Worm (Caenorhabditis elegans) whole organism, early embryonic: ENCODE data around the gene efl-2.

Source experiments
- B0310.2 ChIP-seq: sonication (generic microtip); optimal IDR thresholded peaks from 2 replicates; lab custom pipeline; 2016; ENCODE audit warnings: mild to moderate bottlenecking, missing genetic modification characterization, missing compliant biosample characterization
- F13C5.2 ChIP-seq: sonication (generic microtip); optimal IDR thresholded peaks from 2 replicates; lab custom pipeline; 2017; ENCODE audit warnings: mild to moderate bottlenecking, missing genetic modification characterization, inconsistent platforms, missing compliant biosample characterization
- aly-1 ChIP-seq: sonication (generic microtip); optimal IDR thresholded peaks from 2 replicates; lab custom pipeline; 2016; ENCODE audit warnings: missing genetic modification characterization, missing compliant biosample characterization
- ama-1 ChIP-seq: fragments of 150-350 bp; optimal IDR thresholded peaks from 2 replicates; lab custom pipeline; 2014
- ceh-13 ChIP-seq: fragments of 200-800 bp; sonication (Bioruptor generic); optimal IDR thresholded peaks from 2 replicates; lab custom pipeline; 2018; ENCODE audit warnings: mild to moderate bottlenecking, missing genetic modification characterization, missing compliant biosample characterization
- ceh-36 ChIP-seq: sonication (generic microtip); optimal IDR thresholded peaks from 2 replicates; lab custom pipeline; 2016; ENCODE audit warnings: missing genetic modification characterization, inconsistent platforms, missing compliant biosample characterization
- ets-7 ChIP-seq: sonication (generic microtip); optimal IDR thresholded peaks from 2 replicates; lab custom pipeline; 2016; ENCODE audit warnings: missing genotype, missing genetic modification characterization, missing compliant biosample characterization
- flt-1 ChIP-seq: fragments of 200-800 bp; sonication (Bioruptor generic); IDR thresholded peaks from 2 replicates; pipeline ENCODE4 v1.3.6; 2022; ENCODE audit warnings: missing genetic modification characterization, missing compliant biosample characterization
- hmbx-1 ChIP-seq: sonication (generic microtip); optimal IDR thresholded peaks from 2 replicates; lab custom pipeline; 2016; ENCODE audit warnings: mild to moderate bottlenecking, missing genetic modification characterization, missing compliant biosample characterization
- hmg-4 ChIP-seq: fragments of 200-800 bp; sonication (Bioruptor generic); optimal IDR thresholded peaks from 2 replicates; lab custom pipeline; 2018; ENCODE audit warnings: mild to moderate bottlenecking, missing genetic modification characterization, missing compliant biosample characterization
- hnd-1 ChIP-seq: sonication (generic microtip); optimal IDR thresholded peaks from 2 replicates; lab custom pipeline; 2016; ENCODE audit warnings: missing genetic modification characterization, missing compliant biosample characterization
- pes-1 ChIP-seq: fragments of 200-800 bp; sonication (Bioruptor generic); IDR thresholded peaks from 2 replicates; pipeline ENCODE4 v1.3.6; 2022; ENCODE audit warnings: missing genetic modification reagents, missing genetic modification characterization, missing compliant biosample characterization
- scrt-1 ChIP-seq: fragments of 200-800 bp; sonication (Bioruptor generic); IDR thresholded peaks from 2 replicates; pipeline ENCODE4 v1.3.6; 2022; ENCODE audit warnings: missing genetic modification characterization, missing compliant biosample characterization
- sea-1 ChIP-seq: fragments of 200-800 bp; sonication (Bioruptor generic); conservative IDR thresholded peaks from 2 replicates; pipeline ENCODE4 v1.3.6; 2022; ENCODE audit warnings: missing genetic modification characterization, missing compliant biosample characterization
- tbx-11 ChIP-seq: fragments of 200-800 bp; sonication (Bioruptor generic); IDR thresholded peaks from 2 replicates; pipeline ENCODE4 v1.3.6; 2022; ENCODE audit warnings: missing genetic modification characterization, missing compliant biosample characterization
- tbx-37 ChIP-seq: fragments of 200-800 bp; sonication (Bioruptor generic); conservative IDR thresholded peaks from 2 replicates; pipeline ENCODE4 v1.3.6; 2022; ENCODE audit warnings: missing genetic modification reagents, missing genetic modification characterization, missing compliant biosample characterization
- tra-4 ChIP-seq: sonication (generic microtip); optimal IDR thresholded peaks from 2 replicates; lab custom pipeline; 2017; ENCODE audit warnings: missing genetic modification characterization, missing compliant biosample characterization

Gene efl-2

DNA sequence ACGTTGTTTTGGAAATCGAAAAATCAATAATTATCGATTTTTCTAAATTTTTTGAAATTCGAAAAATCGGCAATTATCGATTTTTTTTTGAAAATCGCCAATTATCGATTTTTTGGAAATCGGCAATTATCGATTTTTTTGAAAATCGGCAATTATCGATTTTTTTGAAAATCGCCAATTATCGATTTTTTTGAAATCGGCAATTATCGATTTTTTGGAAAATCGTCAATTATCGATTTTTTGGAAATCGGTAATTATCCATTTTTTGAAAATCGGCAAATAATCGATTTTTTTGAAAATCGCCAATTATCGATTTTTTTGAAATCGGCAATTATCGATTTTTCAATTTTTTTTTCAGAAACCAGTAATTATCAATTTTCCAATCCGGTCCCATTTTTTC, 8.2 kb downstream of the efl-2 start:
- TF ChIP-seq aly-1 (tag; lab: Kevin White, UChicago) (no peak), sea-1 (no peak), hnd-1 (tag; lab: Kevin White, UChicago) (no peak), ceh-36 (tag; lab: Kevin White, UChicago) (no peak), F13C5.2 (tag; lab: Kevin White, UChicago) (no peak), scrt-1 (GFP tag; lab: Robert Waterston, UW) (no peak), hmbx-1 (no peak), flt-1 (no peak), hmg-4 (GFP tag; lab: Kevin White, UChicago) (no peak), tbx-37 (GFP tag; lab: Robert Waterston, UW) (no peak), pes-1 (GFP tag; lab: Robert Waterston, UW) (no peak), ceh-13 (GFP tag; lab: Kevin White, UChicago) (no peak), tbx-11 (GFP tag; lab: Robert Waterston, UW) (no peak), B0310.2 (no peak), ama-1 (no peak), tra-4 (no peak), ets-7 (no peak)

DNA sequence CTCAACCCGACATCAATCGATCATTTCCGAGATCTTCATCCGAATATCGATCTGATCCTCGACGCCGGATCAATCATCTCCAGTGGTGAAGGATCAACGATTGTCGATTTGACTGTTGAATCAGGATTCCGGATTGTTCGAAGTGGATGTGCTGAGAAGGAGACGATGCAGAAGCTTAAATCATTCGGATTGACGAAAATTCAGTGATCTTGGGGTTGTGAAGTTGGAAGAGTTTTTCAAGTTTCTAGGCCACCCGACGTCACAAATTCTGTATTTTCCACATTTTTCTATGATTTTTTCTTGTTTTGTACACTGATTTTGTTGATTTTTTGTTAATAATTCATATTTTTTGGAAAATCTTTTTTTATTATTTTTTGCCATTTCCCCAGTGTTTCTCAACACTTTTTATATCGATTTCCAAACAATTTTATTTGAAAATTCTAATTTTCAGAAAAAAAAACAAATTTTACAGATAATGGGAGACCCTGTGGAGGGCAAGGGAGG, 8.7 kb downstream of the efl-2 start, which contains the start of gene Y48E1C.1:
Y48E1C.1 (plus strand) TSS at position 454 of the 504 bp plus-strand sequence.
- TF ChIP-seq ceh-13 (GFP tag; lab: Kevin White, UChicago): no peak
- no peak for TF ChIP-seq F13C5.2 (tag; lab: Kevin White, UChicago)
- TF ChIP-seq pes-1 (GFP tag; lab: Robert Waterston, UW): no peak
- no peak for TF ChIP-seq B0310.2
- TF ChIP-seq hmbx-1: no peak
- TF ChIP-seq sea-1: no peak
- TF ChIP-seq flt-1: no peak
- no peak for TF ChIP-seq hmg-4 (GFP tag; lab: Kevin White, UChicago)
- no peak for TF ChIP-seq tra-4
- TF ChIP-seq aly-1 (tag; lab: Kevin White, UChicago): no peak
- no peak for TF ChIP-seq tbx-11 (GFP tag; lab: Robert Waterston, UW)
- no peak for TF ChIP-seq ceh-36 (tag; lab: Kevin White, UChicago)
- TF ChIP-seq ama-1: no peak
- TF ChIP-seq ets-7: no peak

DNA sequence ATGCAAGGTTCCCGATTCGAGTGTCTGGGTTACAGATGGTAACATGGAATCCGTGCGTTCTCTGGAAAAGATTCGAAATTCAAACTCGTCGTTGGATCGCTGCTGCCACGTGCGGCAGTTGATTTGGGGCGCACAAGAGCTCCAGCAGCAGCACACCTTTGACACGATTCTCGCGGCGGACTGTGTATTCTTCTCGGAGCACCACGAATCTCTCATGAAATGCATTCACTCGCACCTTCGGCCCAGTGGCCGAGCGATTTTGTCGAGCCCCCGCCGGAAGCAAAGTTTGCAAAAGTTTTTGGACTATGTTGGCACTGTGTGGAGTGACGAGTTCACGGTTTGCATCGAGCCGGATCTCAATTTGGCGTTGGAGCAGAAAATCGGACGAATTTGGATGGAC, 10.6 kb downstream of the efl-2 start:
- no peak for TF ChIP-seq ceh-36 (tag; lab: Kevin White, UChicago)
- no peak for TF ChIP-seq ceh-13 (GFP tag; lab: Kevin White, UChicago)
- no peak for TF ChIP-seq scrt-1 (GFP tag; lab: Robert Waterston, UW)
- TF ChIP-seq hnd-1 (tag; lab: Kevin White, UChicago): no peak
- no peak for TF ChIP-seq F13C5.2 (tag; lab: Kevin White, UChicago)
- no peak for TF ChIP-seq pes-1 (GFP tag; lab: Robert Waterston, UW)
- TF ChIP-seq aly-1 (tag; lab: Kevin White, UChicago): no peak
- no peak for TF ChIP-seq B0310.2
- no peak for TF ChIP-seq sea-1

DNA sequence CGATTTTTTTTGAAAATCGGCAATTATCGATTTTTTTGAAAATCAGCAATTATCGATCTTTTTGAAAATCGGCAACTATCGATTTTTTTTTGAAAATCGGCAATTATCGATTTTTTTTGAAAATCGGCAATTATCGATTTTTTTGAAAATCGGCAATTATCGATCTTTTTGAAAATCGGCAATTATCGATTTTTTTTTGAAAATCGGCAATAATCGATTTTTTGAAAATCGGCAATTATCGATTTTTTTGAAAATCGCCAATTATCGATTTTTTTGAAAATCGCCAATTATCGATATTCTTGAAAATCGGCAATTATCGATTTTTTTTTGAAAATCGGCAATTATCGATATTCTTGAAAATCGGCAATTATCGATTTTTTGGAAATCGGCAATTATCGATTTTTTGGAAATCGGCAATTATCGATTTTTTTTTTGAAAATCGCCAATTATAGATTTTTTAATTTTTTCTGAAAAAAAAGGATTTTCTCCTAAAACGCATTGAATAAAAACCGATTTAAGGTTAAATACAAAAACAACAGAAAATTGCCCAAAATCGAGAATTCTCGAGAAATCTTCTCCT, 11.6 kb downstream of the efl-2 start:
- TF ChIP-seq ama-1 (no peak), tra-4 (no peak), hnd-1 (tag; lab: Kevin White, UChicago) (no peak), aly-1 (tag; lab: Kevin White, UChicago) (no peak), scrt-1 (GFP tag; lab: Robert Waterston, UW) (no peak), B0310.2 (no peak)

- no peak for TF ChIP-seq F13C5.2 (tag; lab: Kevin White, UChicago)
- TF ChIP-seq ama-1: no peak
- no peak for TF ChIP-seq pes-1 (GFP tag; lab: Robert Waterston, UW)
- no peak for TF ChIP-seq ceh-36 (tag; lab: Kevin White, UChicago)
- no peak for TF ChIP-seq aly-1 (tag; lab: Kevin White, UChicago)
- no peak for TF ChIP-seq hmg-4 (GFP tag; lab: Kevin White, UChicago)
- no peak for TF ChIP-seq tbx-37 (GFP tag; lab: Robert Waterston, UW)
Observed at ce11 chrII:13424242-13424641, 18.3 kb downstream of the efl-2 start, which contains the start of gene Y48E1C.2. TSS of gene Y48E1C.2 (plus strand) at chrII:13424542.

ce11 chrII:13436725-13437124, 30.8 kb downstream of the efl-2 start, which contains the start of gene Y48E1C.4:
TSS of gene Y48E1C.4 (minus strand) at chrII:13436825.
- no peak for TF ChIP-seq ets-7
- TF ChIP-seq scrt-1 (GFP tag; lab: Robert Waterston, UW): no peak
- TF ChIP-seq flt-1: no peak
- no peak for TF ChIP-seq hmg-4 (GFP tag; lab: Kevin White, UChicago)
- TF ChIP-seq ceh-36 (tag; lab: Kevin White, UChicago): no peak
- TF ChIP-seq pes-1 (GFP tag; lab: Robert Waterston, UW): no peak
- no peak for TF ChIP-seq B0310.2
- no peak for TF ChIP-seq ceh-13 (GFP tag; lab: Kevin White, UChicago)
- no peak for TF ChIP-seq tbx-37 (GFP tag; lab: Robert Waterston, UW)
- TF ChIP-seq F13C5.2 (tag; lab: Kevin White, UChicago): no peak

DNA sequence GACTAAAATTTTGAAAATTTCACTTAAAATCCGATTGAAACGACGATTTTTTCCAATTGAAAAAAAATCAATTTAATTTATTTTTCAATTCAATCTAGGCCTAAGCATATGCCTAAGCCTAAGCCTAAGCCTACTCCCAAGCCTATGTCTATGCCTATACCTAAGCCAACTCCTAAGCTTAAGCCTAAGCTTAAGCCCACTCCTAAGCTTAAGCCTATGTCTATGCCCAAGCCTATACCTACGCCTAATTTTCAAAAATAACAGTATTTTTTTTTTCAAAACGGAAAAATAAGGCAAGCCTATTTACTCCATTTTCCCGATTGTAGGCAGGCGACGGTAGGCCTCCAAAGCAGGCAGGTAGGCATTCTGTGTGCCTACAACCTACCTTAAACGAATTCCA, 38.4 kb downstream of the efl-2 start:
- TF ChIP-seq flt-1 (no peak), ceh-36 (tag; lab: Kevin White, UChicago) (peak; percentile 52)

DNA sequence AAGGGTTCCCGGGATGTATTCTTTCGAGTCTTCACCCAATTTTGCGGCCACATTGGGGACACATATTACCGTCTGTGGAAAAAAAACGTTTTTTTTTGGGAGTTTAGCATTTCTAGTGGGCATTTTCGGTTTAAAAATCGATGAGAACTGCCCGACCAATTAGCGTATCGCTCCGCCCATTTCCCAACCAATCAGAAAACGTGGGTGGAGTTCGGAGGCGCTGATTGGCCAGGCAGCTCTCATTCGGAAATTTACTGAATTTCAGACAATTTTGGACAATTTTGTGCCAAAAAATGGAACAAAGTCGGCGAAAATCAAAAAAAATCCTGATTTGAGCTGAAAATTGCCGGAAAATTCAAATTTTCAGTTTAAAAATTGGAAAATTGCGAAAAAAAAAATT, 40.7 kb downstream of the efl-2 start:
- TF ChIP-seq ets-7 (no peak), B0310.2 (no peak), hnd-1 (tag; lab: Kevin White, UChicago) (no peak), tra-4 (no peak), pes-1 (GFP tag; lab: Robert Waterston, UW) (no peak), hmbx-1 (no peak)
